Worm (Caenorhabditis elegans) whole organism, L4/young adult: ENCODE data around the gene flor-1.

Experiments used
- W03F9.2 ChIP-seq: fragments of 150-350 bp; optimal IDR thresholded peaks from 2 replicates; lab custom pipeline; 2014; ENCODE audit warnings: missing biosample characterization, missing genetic modification characterization
- dao-5 ChIP-seq: sonication (generic microtip); optimal IDR thresholded peaks from 2 replicates; lab custom pipeline; 2016; ENCODE audit warnings: missing genotype, missing genetic modification characterization, moderate library complexity, missing compliant biosample characterization
- him-1 ChIP-seq: sonication (generic microtip); optimal IDR thresholded peaks from 2 replicates; lab custom pipeline; 2016; ENCODE audit warnings: missing genotype, missing genetic modification reagents, missing genetic modification characterization, missing compliant biosample characterization

ce11 chrV:15133812-15134211 is 14.4 kb upstream of the flor-1 start:
- TF ChIP-seq W03F9.2, result no peak
- TF ChIP-seq dao-5 (tag; lab: Kevin White, UChicago), result no peak
- no peak for TF ChIP-seq him-1 (tag; lab: Kevin White, UChicago)
